Worm (Caenorhabditis elegans): ENCODE measurements around the gene ZK666.4.

DNA sequence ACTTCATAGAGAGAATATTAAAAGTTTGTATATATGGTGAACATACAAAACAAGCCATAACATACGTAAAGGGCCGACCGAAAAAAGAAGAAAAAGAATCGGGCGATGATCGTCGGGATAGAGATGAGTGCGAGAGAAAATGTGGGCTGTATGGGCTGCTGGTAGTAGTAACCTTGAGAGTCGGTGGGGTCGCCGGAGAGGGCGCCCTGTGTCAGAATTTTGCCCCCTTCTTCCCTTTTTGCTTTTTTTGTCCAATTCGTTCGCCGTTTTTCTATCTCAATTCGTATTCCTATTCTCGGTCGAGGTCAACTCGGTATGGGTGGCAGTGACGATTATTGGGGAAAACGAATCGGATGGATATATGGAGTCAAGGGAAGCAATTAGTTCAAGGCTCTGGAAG is 28.9 kb downstream of the ZK666.4 start:
- TF ChIP-seq zag-1 (tag; optimal IDR thresholded peaks at IDR 0.05), result no peak
- no peak for TF ChIP-seq spr-1 (tag; optimal IDR thresholded peaks at IDR 0.05)
- no peak for TF ChIP-seq fkh-10 (GFP tag; optimal IDR thresholded peaks at IDR 0.05)
- TF ChIP-seq duxl-1 (tag; optimal IDR thresholded peaks at IDR 0.05; ENCODE audit: poor library complexity), result no peak
- TF ChIP-seq nhr-77 (tag; optimal IDR thresholded peaks at IDR 0.05), result no peak
- TF ChIP-seq nhr-237 (tag; optimal IDR thresholded peaks at IDR 0.05), result no peak
- no peak for TF ChIP-seq lin-39 (tag; optimal IDR thresholded peaks at IDR 0.05)
- TF ChIP-seq skn-1 (tag; optimal IDR thresholded peaks at IDR 0.05), result no peak
- no peak for TF ChIP-seq fos-1 (tag; optimal IDR thresholded peaks at IDR 0.05)
- TF ChIP-seq unc-130 (GFP tag; optimal IDR thresholded peaks at IDR 0.05), result no peak
- no peak for TF ChIP-seq nhr-11 (tag; optimal IDR thresholded peaks at IDR 0.05)
- no peak for TF ChIP-seq lim-7 (GFP tag; IDR thresholded peaks at IDR 0.05)
- TF ChIP-seq ceh-44 (GFP tag; IDR thresholded peaks at IDR 0.05), result no peak
- TF ChIP-seq nhr-102 (tag; optimal IDR thresholded peaks at IDR 0.05), result no peak
